Worm (Caenorhabditis elegans): ENCODE results near the gene duxl-1.
A peak's percentile ranks its signal among the peaks of the same experiment; 100 is the strongest.
"Not testable (repeated sequence)": the region's sequence is repeated elsewhere in the genome, so short reads cannot be mapped to it uniquely, and the experiment has no call there.

Gene duxl-1

ce11 chrII:1635969-1636368, 27.5 kb upstream of the duxl-1 start:
- TF ChIP-seq fos-1 (tag; optimal IDR thresholded peaks at IDR 0.05) (peak; percentile 41), unc-39 (tag; optimal IDR thresholded peaks at IDR 0.05) (no peak), sem-4 (tag; optimal IDR thresholded peaks at IDR 0.05) (no peak), sma-9 (GFP tag; optimal IDR thresholded peaks at IDR 0.05) (no peak), sma-9 (tag; optimal IDR thresholded peaks at IDR 0.05) (no peak), mab-5 (tag; optimal IDR thresholded peaks at IDR 0.05) (no peak)

ce11 chrII:1636392-1636791, 27.1 kb upstream of the duxl-1 start, which contains the start of gene srg-20:
Gene srg-20, plus strand, starts transcription at chrII:1636692.
- not testable (repeated sequence) for TF ChIP-seq nhr-10, elt-3, mbf-1 (tag; optimal IDR thresholded peaks at IDR 0.05)

ce11 chrII:1640496-1640895, 23.0 kb upstream of the duxl-1 start, which contains the start of gene srh-72:
Gene srh-72, minus strand, starts transcription at chrII:1640596.
- TF ChIP-seq ama-1 (optimal IDR thresholded peaks at IDR 0.05) (no peak), gmeb-1 (tag; optimal IDR thresholded peaks at IDR 0.05) (no peak), mab-5 (tag; optimal IDR thresholded peaks at IDR 0.05) (no peak), alr-1 (tag; optimal IDR thresholded peaks at IDR 0.05) (no peak), nhr-129 (tag; optimal IDR thresholded peaks at IDR 0.05) (no peak), aly-2 (tag; optimal IDR thresholded peaks at IDR 0.05) (no peak), snpc-4 (tag; optimal IDR thresholded peaks at IDR 0.05) (no peak), lin-11 (tag; optimal IDR thresholded peaks at IDR 0.05) (no peak), C34F6.9 (tag; optimal IDR thresholded peaks at IDR 0.05) (no peak)

- TF ChIP-seq mbf-1 (tag; optimal IDR thresholded peaks at IDR 0.05), result no peak
Observed at ce11 chrII:1644777-1645348, 18.6 kb upstream of the duxl-1 start, which contains the start of gene ZC204.6. Gene ZC204.6, minus strand, starts transcription at chrII:1644827.

ce11 chrII:1646199-1646598, 17.3 kb upstream of the duxl-1 start, which contains the start of gene ZC204.17:
Gene ZC204.17, minus strand, starts transcription at chrII:1646299.
- TF ChIP-seq sma-3 (GFP tag; optimal IDR thresholded peaks at IDR 0.05) (no peak), F13H6.1 (tag; optimal IDR thresholded peaks at IDR 0.05) (no peak), zag-1 (tag; optimal IDR thresholded peaks at IDR 0.05) (no peak), snpc-4 (tag; optimal IDR thresholded peaks at IDR 0.05) (no peak), ceh-16 (tag; optimal IDR thresholded peaks at IDR 0.05) (no peak), gmeb-1 (tag; optimal IDR thresholded peaks at IDR 0.05) (no peak), nhr-237 (tag; optimal IDR thresholded peaks at IDR 0.05) (no peak)

ce11 chrII:1648768-1649167, 14.7 kb upstream of the duxl-1 start, which contains the start of gene fbxb-21:
Gene fbxb-21, minus strand, starts transcription at chrII:1648868.
- TF ChIP-seq elt-1 (tag; optimal IDR thresholded peaks at IDR 0.05) (no peak), ZK546.5 (tag; optimal IDR thresholded peaks at IDR 0.05) (no peak), mab-5 (tag; optimal IDR thresholded peaks at IDR 0.05) (no peak)

- no peak for TF ChIP-seq fos-1 (tag; optimal IDR thresholded peaks at IDR 0.05)
- TF ChIP-seq lin-13 (GFP tag; optimal IDR thresholded peaks at IDR 0.05), result no peak
- TF ChIP-seq ztf-1 (GFP tag; conservative IDR thresholded peaks at IDR 0.05), result no peak
- no peak for TF ChIP-seq nhr-12 (tag; optimal IDR thresholded peaks at IDR 0.05)
- TF ChIP-seq mdl-1 (tag; optimal IDR thresholded peaks at IDR 0.05), result no peak
- no peak for TF ChIP-seq ztf-11 (tag; optimal IDR thresholded peaks at IDR 0.05)
- TF ChIP-seq sma-3 (GFP tag; optimal IDR thresholded peaks at IDR 0.05), result no peak
- TF ChIP-seq elt-1 (tag; optimal IDR thresholded peaks at IDR 0.05), result no peak
- no peak for TF ChIP-seq nhr-237 (tag; optimal IDR thresholded peaks at IDR 0.05)
Observed at ce11 chrII:1650502-1650901, 13.0 kb upstream of the duxl-1 start, which contains the start of gene fbxb-20. Gene fbxb-20, minus strand, starts transcription at chrII:1650602.

- no peak for TF ChIP-seq nhr-25 (tag; optimal IDR thresholded peaks at IDR 0.05)
- TF ChIP-seq ztf-4 (tag; optimal IDR thresholded peaks at IDR 0.05), result no peak
- no peak for TF ChIP-seq nhr-237 (tag; optimal IDR thresholded peaks at IDR 0.05)
- no peak for TF ChIP-seq ZK546.5 (tag; optimal IDR thresholded peaks at IDR 0.05)
- no peak for TF ChIP-seq snpc-4 (tag; optimal IDR thresholded peaks at IDR 0.05)
- TF ChIP-seq nhr-11 (tag; optimal IDR thresholded peaks at IDR 0.05), result no peak
- TF ChIP-seq nhr-21 (tag; optimal IDR thresholded peaks at IDR 0.05), result no peak
- TF ChIP-seq mdl-1 (tag; optimal IDR thresholded peaks at IDR 0.05), result no peak
- TF ChIP-seq nhr-77 (tag; optimal IDR thresholded peaks at IDR 0.05), result no peak
- no peak for TF ChIP-seq unc-39 (tag; optimal IDR thresholded peaks at IDR 0.05)
- TF ChIP-seq crh-2 (tag; optimal IDR thresholded peaks at IDR 0.05), result no peak
- no peak for TF ChIP-seq nhr-10 (tag; optimal IDR thresholded peaks at IDR 0.05)
- TF ChIP-seq F13H6.1 (tag; optimal IDR thresholded peaks at IDR 0.05), result no peak
- no peak for TF ChIP-seq peb-1 (tag; optimal IDR thresholded peaks at IDR 0.05)
- TF ChIP-seq nhr-129 (tag; optimal IDR thresholded peaks at IDR 0.05), result no peak
- TF ChIP-seq nhr-23 (tag; optimal IDR thresholded peaks at IDR 0.05), result no peak
- TF ChIP-seq sma-3 (GFP tag; optimal IDR thresholded peaks at IDR 0.05), result no peak
- no peak for TF ChIP-seq egl-27 (tag; optimal IDR thresholded peaks at IDR 0.05)
- no peak for TF ChIP-seq dmd-4 (tag; optimal IDR thresholded peaks at IDR 0.05)
- TF ChIP-seq gmeb-1 (tag; optimal IDR thresholded peaks at IDR 0.05), result no peak
Observed at ce11 chrII:1651804-1652203, 11.7 kb upstream of the duxl-1 start, which contains the start of gene fbxb-16. Gene fbxb-16, minus strand, starts transcription at chrII:1651904.

Measured in whole organism, L2 larva.